Worm (Caenorhabditis elegans) whole organism, mixed stage, embryonic: ENCODE measurements around the gene Y49F6C.6.

Source experiments
- cnd-1 ChIP-seq: fragments of 200-800 bp; sonication (Bioruptor generic); optimal IDR thresholded peaks from 2 replicates; lab custom pipeline; 2018; ENCODE audit warnings: mild to moderate bottlenecking, missing genetic modification characterization, missing compliant biosample characterization
- nhr-12 ChIP-seq: fragments of 150-350 bp; optimal IDR thresholded peaks from 2 replicates; lab custom pipeline; 2014; ENCODE audit warnings: missing biosample characterization, missing genetic modification characterization
- pha-4 ChIP-seq: fragments of 150-350 bp; optimal IDR thresholded peaks from 2 replicates; lab custom pipeline; 2018; ENCODE audit warnings: missing biosample characterization, missing genetic modification reagents, missing genetic modification characterization
- ztf-11 ChIP-seq: fragments of 150-350 bp; optimal IDR thresholded peaks from 2 replicates; lab custom pipeline; 2014; ENCODE audit warnings: missing biosample characterization, missing genetic modification characterization

- TF ChIP-seq ztf-11 (tag; lab: Kevin White, UChicago) (no peak), nhr-12 (no peak), cnd-1 (no peak), pha-4 (tag; lab: Kevin White, UChicago) (no peak)
Measured at ce11 chrII:3349820-3350291, 17.1 kb downstream of the Y49F6C.6 start, which contains the start of gene F14D2.8.
